Fruit fly (Drosophila melanogaster): Measurements from ENCODE around the gene CG3609.

CG3609 gene

DNA sequence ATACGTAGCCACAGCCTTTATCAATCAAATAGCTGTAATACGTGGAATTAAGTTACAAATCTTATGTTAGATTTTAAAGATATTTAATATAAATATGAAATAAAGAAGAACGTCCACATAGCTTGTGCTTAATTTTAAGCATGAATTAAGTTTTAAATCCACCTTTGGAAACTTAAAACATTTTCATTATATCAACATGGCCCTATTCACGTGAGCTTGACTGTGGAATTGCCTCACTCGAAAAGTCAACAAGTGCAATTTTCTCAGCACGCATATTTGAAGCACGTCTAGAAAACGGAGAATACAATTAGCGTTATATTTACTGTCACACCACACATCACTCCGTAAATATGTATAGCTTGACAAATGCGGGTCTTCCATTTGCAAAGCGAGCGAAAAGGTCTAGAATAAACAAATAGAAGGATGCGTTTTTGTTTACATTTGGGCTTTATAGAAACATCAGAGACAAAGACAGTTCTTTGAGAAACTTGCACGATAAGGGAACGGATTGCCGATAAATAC lies 10.7 kb downstream of the CG3609 start (continued):
- TF ChIP-seq nmo (GFP tag; optimal IDR thresholded peaks at IDR 0.05), result peak; percentile 93
- peak; percentile 70 for TF ChIP-seq Hmx (GFP tag; optimal IDR thresholded peaks at IDR 0.05)
- no peak for TF ChIP-seq amos (GFP tag; IDR thresholded peaks at IDR 0.05; ENCODE audit: partially characterized antibody)
- peak; percentile 91 for TF ChIP-seq Blimp-1 (GFP tag; optimal IDR thresholded peaks at IDR 0.05)
- TF ChIP-seq CG15479 (GFP tag; optimal IDR thresholded peaks at IDR 0.05), result peak; percentile 47
- TF ChIP-seq CG10147 (GFP tag; optimal IDR thresholded peaks at IDR 0.05), result peak; percentile 89
- TF ChIP-seq CG7372 (GFP tag; IDR thresholded peaks at IDR 0.05), result peak; percentile 80
- TF ChIP-seq CG8765 (GFP tag; IDR thresholded peaks at IDR 0.05), result peak; percentile 13; the same call in 1 of the 2 replicates
- TF ChIP-seq CG2120 (GFP tag; optimal IDR thresholded peaks at IDR 0.05), result peak; percentile 58
- TF ChIP-seq CG18599 (GFP tag; optimal IDR thresholded peaks at IDR 0.05), result peak; percentile 93
- peak; percentile 95 for TF ChIP-seq CG2678 (tag; optimal IDR thresholded peaks at IDR 0.05)
- peak; percentile 95 for TF ChIP-seq lbe (GFP tag; optimal IDR thresholded peaks at IDR 0.05)
- no peak for TF ChIP-seq CG11398 (GFP tag; optimal IDR thresholded peaks at IDR 0.05)
- TF ChIP-seq aop (GFP tag; IDR thresholded peaks at IDR 0.05), result no peak
- TF ChIP-seq CG10366 (GFP tag; IDR thresholded peaks at IDR 0.05), result peak; percentile 83
- peak; percentile 92 for TF ChIP-seq Fer3 (tag; optimal IDR thresholded peaks at IDR 0.05)
- TF ChIP-seq E2f2 (GFP tag; IDR thresholded peaks at IDR 0.05), result peak; percentile 61
- peak; percentile 53 for TF ChIP-seq NC2β (GFP tag; optimal IDR thresholded peaks at IDR 0.05)
- peak; percentile 91 for TF ChIP-seq run (tag; optimal IDR thresholded peaks at IDR 0.05)
- no peak for TF ChIP-seq lov (optimal IDR thresholded peaks at IDR 0.05)
- TF ChIP-seq lov (GFP tag; IDR thresholded peaks at IDR 0.05), result peak; percentile 75; the same call in 1 of the 3 replicates
- peak; percentile 88 for TF ChIP-seq CG32532 (GFP tag; IDR thresholded peaks at IDR 0.05)
- no peak for TF ChIP-seq CG14965 (GFP tag; optimal IDR thresholded peaks at IDR 0.05; ENCODE audit: borderline replicate concordance)
- peak; percentile 77 for TF ChIP-seq Awh (GFP tag; IDR thresholded peaks at IDR 0.05)
- peak; percentile 87 for TF ChIP-seq chm (GFP tag; IDR thresholded peaks at IDR 0.05)
- peak; percentile 80 for TF ChIP-seq CG15514 (GFP tag; optimal IDR thresholded peaks at IDR 0.05)
- TF ChIP-seq vfl (GFP tag; optimal IDR thresholded peaks at IDR 0.05), result peak; percentile 17
- peak; percentile 89 for TF ChIP-seq HHEX (GFP tag; optimal IDR thresholded peaks at IDR 0.05)
- TF ChIP-seq pan (optimal IDR thresholded peaks at IDR 0.05), result no peak
- TF ChIP-seq pan (GFP tag; optimal IDR thresholded peaks at IDR 0.05 in 1 of 2, IDR thresholded peaks at IDR 0.05 in 1 of 2), result peak in 1 of 2 experiments; percentile 89
- TF ChIP-seq ERR (GFP tag; optimal IDR thresholded peaks at IDR 0.05), result no peak
- peak; percentile 60 for TF ChIP-seq CG2202 (tag; optimal IDR thresholded peaks at IDR 0.05)
- peak; percentile 93 for TF ChIP-seq CG18262 (tag; optimal IDR thresholded peaks at IDR 0.05)
- peak; percentile 92 for TF ChIP-seq CG17361 (GFP tag; IDR thresholded peaks at IDR 0.05)
- TF ChIP-seq corto (GFP tag; optimal IDR thresholded peaks at IDR 0.05), result peak; percentile 94
- no peak for TF ChIP-seq her (GFP tag; optimal IDR thresholded peaks at IDR 0.05)
- peak; percentile 91 for TF ChIP-seq CG8924 (tag; optimal IDR thresholded peaks at IDR 0.05)
- peak; percentile 65 for TF ChIP-seq CG30020 (tag; optimal IDR thresholded peaks at IDR 0.05)
- TF ChIP-seq ssp (GFP tag; IDR thresholded peaks at IDR 0.05), result peak; percentile 17; the same call in 1 of the 2 replicates
- peak; percentile 90 for TF ChIP-seq CG9727 (GFP tag; optimal IDR thresholded peaks at IDR 0.05)
- TF ChIP-seq Sox100B (GFP tag; optimal IDR thresholded peaks at IDR 0.05), result peak; percentile 90
- TF ChIP-seq Tbp (GFP tag; optimal IDR thresholded peaks at IDR 0.05), result no peak
- peak; percentile 92 for TF ChIP-seq CG3281 (GFP tag; optimal IDR thresholded peaks at IDR 0.05)
- peak; percentile 36 for TF ChIP-seq tx (GFP tag; optimal IDR thresholded peaks at IDR 0.05)
- TF ChIP-seq CG6683 (GFP tag; optimal IDR thresholded peaks at IDR 0.05), result peak; percentile 80
- peak; percentile 95 for TF ChIP-seq sens (GFP tag)
- peak; percentile 82 for TF ChIP-seq Rfx (GFP tag; IDR thresholded peaks at IDR 0.05)
- TF ChIP-seq Elba2 (GFP tag; optimal IDR thresholded peaks at IDR 0.05), result peak; percentile 0
- TF ChIP-seq GATAe (GFP tag; conservative IDR thresholded peaks at IDR 0.05), result peak; percentile 49; the same call in 1 of the 2 replicates
- peak; percentile 83; the same call in 1 of the 2 replicates for TF ChIP-seq CG32772 (GFP tag; IDR thresholded peaks at IDR 0.05)
- peak; percentile 84 for TF ChIP-seq kay (GFP tag; optimal IDR thresholded peaks at IDR 0.05)
